Fruit fly (Drosophila melanogaster): Measurements from ENCODE around the gene sba.

sba gene

dm6 chr3R:23931095-23931728 is 8.4 kb upstream of the sba start, which contains the start of the genes Rpt2 and CG13599 (continued):
- TF ChIP-seq gfzf (GFP tag; optimal IDR thresholded peaks at IDR 0.05): peak; percentile 52
- no peak for TF ChIP-seq maf-S (GFP tag; optimal IDR thresholded peaks at IDR 0.05)
- TF ChIP-seq CG6654 (GFP tag; optimal IDR thresholded peaks at IDR 0.05): no peak
- TF ChIP-seq zen (tag; optimal IDR thresholded peaks at IDR 0.05): peak; percentile 36
- peak; percentile 10 for TF ChIP-seq sd (tag; optimal IDR thresholded peaks at IDR 0.05)
- TF ChIP-seq CG9817 (tag; optimal IDR thresholded peaks at IDR 0.05): no peak
- TF ChIP-seq CG10979 (tag; optimal IDR thresholded peaks at IDR 0.05): peak; percentile 32
- TF ChIP-seq CG2202 (tag; optimal IDR thresholded peaks at IDR 0.05): no peak
- no peak for TF ChIP-seq MTF-1 (GFP tag; optimal IDR thresholded peaks at IDR 0.05; ENCODE audit: borderline replicate concordance)
- TF ChIP-seq ken (GFP tag; IDR thresholded peaks at IDR 0.05): no peak
- TF ChIP-seq CTCF (GFP tag; optimal IDR thresholded peaks at IDR 0.05): no peak
- no peak for TF ChIP-seq CG9215 (GFP tag; IDR thresholded peaks at IDR 0.05)
- no peak for TF ChIP-seq z (GFP tag; IDR thresholded peaks at IDR 0.05)
- no peak for TF ChIP-seq CG11456 (GFP tag; IDR thresholded peaks at IDR 0.05)
- no peak for TF ChIP-seq slbo (GFP tag; IDR thresholded peaks at IDR 0.05)
- TF ChIP-seq Xbp1 (GFP tag; optimal IDR thresholded peaks at IDR 0.05): peak; percentile 22
- peak; percentile 49 for TF ChIP-seq kay (GFP tag; optimal IDR thresholded peaks at IDR 0.05)
- TF ChIP-seq Trl (optimal IDR thresholded peaks at IDR 0.05): no peak
- no peak for TF ChIP-seq Trl (GFP tag; optimal IDR thresholded peaks at IDR 0.05)
- TF ChIP-seq TFAM (GFP tag; optimal IDR thresholded peaks at IDR 0.05): no peak
- TF ChIP-seq hb (GFP tag; IDR thresholded peaks at IDR 0.05; ENCODE audit: partially characterized antibody): no peak
- TF ChIP-seq NFAT (GFP tag; IDR thresholded peaks at IDR 0.05): no peak
- TF ChIP-seq CrebB (tag; optimal IDR thresholded peaks at IDR 0.05): no peak
- TF ChIP-seq insv (GFP tag; optimal IDR thresholded peaks at IDR 0.05): no peak
- TF ChIP-seq CG1647 (GFP tag; optimal IDR thresholded peaks at IDR 0.05): no peak
- no peak for TF ChIP-seq dm (GFP tag; optimal IDR thresholded peaks at IDR 0.05)
- TF ChIP-seq CG8089 (GFP tag; optimal IDR thresholded peaks at IDR 0.05): no peak
- TF ChIP-seq CG15601 (tag; optimal IDR thresholded peaks at IDR 0.05): peak; percentile 48
- no peak for TF ChIP-seq pum (GFP tag; optimal IDR thresholded peaks at IDR 0.05)
- TF ChIP-seq CG1832 (GFP tag; optimal IDR thresholded peaks at IDR 0.05): no peak
- TF ChIP-seq HLH54F (GFP tag; optimal IDR thresholded peaks at IDR 0.05): peak; percentile 12
- TF ChIP-seq twi (tag; optimal IDR thresholded peaks at IDR 0.05): no peak
- TF ChIP-seq Chrac-16 (GFP tag; optimal IDR thresholded peaks at IDR 0.05): no peak
- TF ChIP-seq Myb (GFP tag; optimal IDR thresholded peaks at IDR 0.05): peak; percentile 64
- no peak for TF ChIP-seq CG15269 (tag; optimal IDR thresholded peaks at IDR 0.05)
- no peak for TF ChIP-seq aop (GFP tag; IDR thresholded peaks at IDR 0.05)
- no peak for TF ChIP-seq CG14965 (GFP tag; optimal IDR thresholded peaks at IDR 0.05; ENCODE audit: borderline replicate concordance)
- TF ChIP-seq fu2 (GFP tag; optimal IDR thresholded peaks at IDR 0.05): no peak
- peak; percentile 69 for TF ChIP-seq HmgZ (tag; optimal IDR thresholded peaks at IDR 0.05)
- TF ChIP-seq CG9437 (GFP tag; optimal IDR thresholded peaks at IDR 0.05): no peak
- TF ChIP-seq CG33213 (GFP tag; optimal IDR thresholded peaks at IDR 0.05): peak; percentile 33
- TF ChIP-seq CG17829 (tag; optimal IDR thresholded peaks at IDR 0.05): peak; percentile 28
- TF ChIP-seq PHDP (tag; optimal IDR thresholded peaks at IDR 0.05): peak; percentile 15
- no peak for TF ChIP-seq CG7372 (GFP tag; IDR thresholded peaks at IDR 0.05)
- TF ChIP-seq Fer3 (tag; optimal IDR thresholded peaks at IDR 0.05): no peak
- no peak for TF ChIP-seq CG2199 (GFP tag; IDR thresholded peaks at IDR 0.05)
- no peak for TF ChIP-seq Hr39 (optimal IDR thresholded peaks at IDR 0.05)
- TF ChIP-seq jumu (GFP tag; optimal IDR thresholded peaks at IDR 0.05): no peak
- TF ChIP-seq Dip2 (GFP tag; IDR thresholded peaks at IDR 0.05): no peak
- no peak for TF ChIP-seq CG7271 (tag; optimal IDR thresholded peaks at IDR 0.05)
- TF ChIP-seq CG2889 (GFP tag; IDR thresholded peaks at IDR 0.05): no peak
- no peak for TF ChIP-seq eyg (GFP tag; optimal IDR thresholded peaks at IDR 0.05)
- TF ChIP-seq CG2120 (GFP tag; optimal IDR thresholded peaks at IDR 0.05): peak; percentile 44

Data from whole organism, embryonic.